Fruit fly (Drosophila melanogaster) whole organism, embryonic: ENCODE data around the gene CG17028.

Experiments used
- Blimp-1 ChIP-seq: fragments of 200-800 bp; sonication (Bioruptor generic); optimal IDR thresholded peaks from 3 replicates; lab custom pipeline; 2018; ENCODE audit warnings: missing biosample characterization, missing genetic modification characterization, mild to moderate bottlenecking, moderate library complexity, missing genetic modification reagents
- CG1024 ChIP-seq: fragments of 200-800 bp; sonication (Bioruptor generic); IDR thresholded peaks from 2 replicates; pipeline ENCODE4 v1.3.6; 2022; ENCODE audit warnings: missing biosample characterization, missing genetic modification characterization
- CG10267 ChIP-seq: fragments of 200-800 bp; sonication (Bioruptor generic); optimal IDR thresholded peaks from 2 replicates; lab custom pipeline; 2018; ENCODE audit warnings: missing biosample characterization, mild to moderate bottlenecking, missing genetic modification characterization, moderate library complexity
- CG10431 ChIP-seq: fragments of 200-800 bp; sonication (Bioruptor generic); optimal IDR thresholded peaks from 3 replicates; lab custom pipeline; 2018; ENCODE audit warnings: missing biosample characterization, mild to moderate bottlenecking, missing genetic modification characterization
- CG10959 ChIP-seq: fragments of 200-800 bp; sonication (Bioruptor generic); IDR thresholded peaks from 2 replicates; pipeline ENCODE4 v1.3.6; 2022; ENCODE audit warnings: missing biosample characterization, missing genetic modification characterization
- CG10979 ChIP-seq: fragments of 200-800 bp; sonication (Bioruptor generic); optimal IDR thresholded peaks from 2 replicates; lab custom pipeline; 2018; ENCODE audit warnings: missing biosample characterization, mild to moderate bottlenecking, missing genetic modification characterization, moderate library complexity
- CG12659 ChIP-seq: fragments of 200-800 bp; sonication (Bioruptor generic); optimal IDR thresholded peaks from 3 replicates; lab custom pipeline; 2017; ENCODE audit warnings: mild to moderate bottlenecking, missing biosample characterization, missing genetic modification reagents, missing genetic modification characterization
- CG12942 ChIP-seq: fragments of 200-800 bp; sonication (Bioruptor generic); optimal IDR thresholded peaks from 3 replicates; lab custom pipeline; 2016; ENCODE audit warnings: missing biosample characterization, missing genetic modification characterization
- CG1602 ChIP-seq: fragments of 200-800 bp; sonication (Bioruptor generic); optimal IDR thresholded peaks from 3 replicates; lab custom pipeline; 2016; ENCODE audit warnings: missing biosample characterization, missing genetic modification characterization
- CG17361 ChIP-seq: fragments of 200-800 bp; sonication (Bioruptor generic); IDR thresholded peaks from 3 replicates; pipeline ENCODE4 v1.3.6; 2022; ENCODE audit warnings: missing biosample characterization, missing genetic modification characterization
- CG17802 ChIP-seq: fragments of 200-800 bp; sonication (Bioruptor generic); optimal IDR thresholded peaks from 2 replicates; lab custom pipeline; 2018; ENCODE audit warnings: missing biosample characterization, mild to moderate bottlenecking, missing genetic modification characterization, moderate library complexity
- CG1832 ChIP-seq: fragments of 200-800 bp; sonication (Bioruptor generic); optimal IDR thresholded peaks from 2 replicates; lab custom pipeline; 2017; ENCODE audit warnings: missing biosample characterization, mild to moderate bottlenecking, missing genetic modification characterization, inconsistent platforms
- CG30403 ChIP-seq: fragments of 200-800 bp; sonication (Bioruptor generic); optimal IDR thresholded peaks from 3 replicates; lab custom pipeline; 2016; ENCODE audit warnings: missing biosample characterization, missing genetic modification characterization
- CG3726 ChIP-seq: fragments of 200-800 bp; sonication (Bioruptor generic); IDR thresholded peaks from 3 replicates; pipeline ENCODE4, ENCODE4 v1.3.6; 2022; ENCODE audit warnings: missing biosample characterization, missing genetic modification characterization
- CG4707 ChIP-seq: fragments of 200-800 bp; sonication (Bioruptor generic); optimal IDR thresholded peaks from 2 replicates; lab custom pipeline; 2018; ENCODE audit warnings: missing biosample characterization, mild to moderate bottlenecking, missing genetic modification characterization, moderate library complexity
- CG8924 ChIP-seq: fragments of 200-800 bp; optimal IDR thresholded peaks from 3 replicates; lab custom pipeline; 2019; ENCODE audit warnings: missing biosample characterization, mild to moderate bottlenecking, missing genetic modification characterization, moderate library complexity
- CG8944 ChIP-seq: fragments of 200-800 bp; sonication (Bioruptor generic); optimal IDR thresholded peaks from 3 replicates; lab custom pipeline; 2016; ENCODE audit warnings: missing biosample characterization, missing genetic modification characterization
- CG9797 ChIP-seq: fragments of 200-800 bp; sonication (Bioruptor generic); optimal IDR thresholded peaks from 3 replicates; lab custom pipeline; 2018; ENCODE audit warnings: missing biosample characterization, mild to moderate bottlenecking, missing genetic modification characterization
- Chrac-16 ChIP-seq: fragments of 200-800 bp; sonication (Bioruptor generic); optimal IDR thresholded peaks from 3 replicates; lab custom pipeline; 2016; ENCODE audit warnings: missing biosample characterization, missing genetic modification characterization
- Dip2 ChIP-seq: fragments of 200-800 bp; sonication (Bioruptor generic); IDR thresholded peaks from 2 replicates; pipeline ENCODE4 v1.3.6; 2022; ENCODE audit warnings: missing biosample characterization, missing genetic modification characterization
- E2f2 ChIP-seq: fragments of 200-800 bp; sonication (Bioruptor generic); IDR thresholded peaks from 2 replicates; pipeline ENCODE4 v1.3.6; 2022; ENCODE audit warnings: missing biosample characterization, missing genetic modification characterization
- Fer2 ChIP-seq: fragments of 200-800 bp; sonication (Bioruptor generic); optimal IDR thresholded peaks from 2 replicates; lab custom pipeline; 2018; ENCODE audit warnings: missing biosample characterization, mild to moderate bottlenecking, missing genetic modification characterization, moderate library complexity
- HmgZ ChIP-seq: fragments of 200-800 bp; sonication (Bioruptor generic); optimal IDR thresholded peaks from 2 replicates; lab custom pipeline; 2018; ENCODE audit warnings: missing biosample characterization, mild to moderate bottlenecking, missing genetic modification characterization
- Lpt ChIP-seq: fragments of >200 bp; optimal IDR thresholded peaks from 2 replicates; lab custom pipeline; 2018; ENCODE audit warnings: missing biosample characterization, missing genetic modification characterization
- MBD-R2 ChIP-seq: fragments of 200-800 bp; sonication (Bioruptor generic); IDR thresholded peaks from 2 replicates; pipeline ENCODE4 v1.3.6; 2022; ENCODE audit warnings: missing biosample characterization, missing genetic modification characterization
- Mad ChIP-seq: fragments of 200-800 bp; sonication (Bioruptor generic); optimal IDR thresholded peaks from 2 replicates; lab custom pipeline; 2016; ENCODE audit warnings: missing biosample characterization, missing genetic modification characterization
- Poxn ChIP-seq: fragments of 200-800 bp; sonication (Bioruptor generic); IDR thresholded peaks from 2 replicates; pipeline ENCODE4 v1.3.6; 2022; ENCODE audit warnings: missing biosample characterization, missing genetic modification characterization
- Ssrp ChIP-seq: fragments of 200-800 bp; sonication (Bioruptor generic); optimal IDR thresholded peaks from 2 replicates; lab custom pipeline; 2018; ENCODE audit warnings: missing biosample characterization, mild to moderate bottlenecking, missing genetic modification characterization, moderate library complexity
- Stat92E ChIP-seq, 3 experiments: fragments of >200 bp in 2 of 3; fragments of 200-800 bp in 1 of 3; sonication (Bioruptor generic) in 1 of 3; optimal IDR thresholded peaks; 2 replicates each; lab custom pipeline; 2017 to 2019; ENCODE audit warnings: missing biosample characterization in 3 of 3, missing genetic modification characterization in 3 of 3, mild to moderate bottlenecking in 1 of 3, moderate library complexity in 1 of 3
- ab ChIP-seq: fragments of 200-800 bp; sonication (Bioruptor generic); optimal IDR thresholded peaks from 2 replicates; lab custom pipeline; 2016; ENCODE audit warnings: missing biosample characterization, missing genetic modification characterization
- bbx ChIP-seq: fragments of 200-800 bp; sonication (Bioruptor generic); IDR thresholded peaks from 2 replicates; pipeline ENCODE4 v1.3.6; 2022; ENCODE audit warnings: missing biosample characterization, missing genetic modification characterization; ENCODE audit not compliant: partially characterized antibody
- chinmo ChIP-seq: fragments of 200-800 bp; sonication (Bioruptor generic); IDR thresholded peaks from 4 replicates; pipeline ENCODE4 v1.3.6; 2022; ENCODE audit warnings: missing biosample characterization, missing genetic modification characterization; ENCODE audit not compliant: partially characterized antibody
- danr ChIP-seq: fragments of 200-800 bp; sonication (Bioruptor generic); IDR thresholded peaks from 2 replicates; pipeline ENCODE4 v1.3.6; 2022; ENCODE audit warnings: missing biosample characterization, missing genetic modification characterization
- dmrt11E ChIP-seq: fragments of 200-800 bp; sonication (Bioruptor generic); optimal IDR thresholded peaks from 3 replicates; lab custom pipeline; 2018; ENCODE audit warnings: missing biosample characterization, mild to moderate bottlenecking, missing genetic modification characterization, moderate library complexity
- esg ChIP-seq: fragments of 200-800 bp; sonication (Bioruptor generic); conservative IDR thresholded peaks from 2 replicates; pipeline ENCODE4 v1.3.6; 2022; ENCODE audit warnings: missing biosample characterization, missing genetic modification characterization
- fd96Cb ChIP-seq: fragments of 200-800 bp; sonication (Bioruptor generic); optimal IDR thresholded peaks from 2 replicates; lab custom pipeline; 2018; ENCODE audit warnings: missing biosample characterization, mild to moderate bottlenecking, missing genetic modification characterization, moderate library complexity
- gce ChIP-seq: fragments of 200-800 bp; sonication (Bioruptor generic); IDR thresholded peaks from 3 replicates; pipeline ENCODE4 v1.3.6; 2022; ENCODE audit warnings: missing biosample characterization, missing genetic modification characterization
- gem ChIP-seq: fragments of 200-800 bp; sonication (Bioruptor generic); optimal IDR thresholded peaks from 2 replicates; lab custom pipeline; 2019; ENCODE audit warnings: missing biosample characterization, mild to moderate bottlenecking, missing genetic modification characterization, moderate library complexity
- grn ChIP-seq: fragments of 200-800 bp; sonication (Bioruptor generic); optimal IDR thresholded peaks from 3 replicates; lab custom pipeline; 2017; ENCODE audit warnings: missing biosample characterization, missing genetic modification characterization
- gsb ChIP-seq: fragments of 200-800 bp; sonication (Bioruptor generic); IDR thresholded peaks from 2 replicates; pipeline ENCODE4 v1.3.6; 2022; ENCODE audit warnings: missing biosample characterization, missing genetic modification characterization
- nmo ChIP-seq: fragments of 200-800 bp; sonication (Bioruptor generic); optimal IDR thresholded peaks from 2 replicates; lab custom pipeline; 2018; ENCODE audit warnings: missing biosample characterization, mild to moderate bottlenecking, missing genetic modification characterization, moderate library complexity
- oc ChIP-seq: fragments of 200-800 bp; sonication (Bioruptor generic); optimal IDR thresholded peaks from 2 replicates; lab custom pipeline; 2018; ENCODE audit warnings: missing biosample characterization, mild to moderate bottlenecking, missing genetic modification characterization, moderate library complexity
- pan ChIP-seq, 4 experiments: fragments of >200 bp in 3 of 4; fragments of 200-800 bp in 1 of 4; sonication (Bioruptor generic) in 1 of 4; optimal IDR thresholded peaks in 3 of 4; IDR thresholded peaks in 1 of 4; 2 replicates each; pipeline versions ENCODE4 v1.3.6 to Lab custom; 2017 to 2022; ENCODE audit warnings: missing biosample characterization in 2 of 4, missing genetic modification characterization in 2 of 4, mixed read lengths in 1 of 4
- vvl ChIP-seq: fragments of 200-800 bp; sonication (Bioruptor generic); IDR thresholded peaks from 2 replicates; pipeline ENCODE4 v1.3.6; 2022; ENCODE audit warnings: missing biosample characterization, missing genetic modification characterization
- zen2 ChIP-seq: fragments of 200-800 bp; sonication (Bioruptor generic); IDR thresholded peaks from 3 replicates; pipeline ENCODE4 v1.3.6; 2022; ENCODE audit warnings: missing biosample characterization, missing genetic modification characterization; ENCODE audit not compliant: partially characterized antibody

Gene CG17028

dm6 chr3L:16014515-16014914, 36.2 kb downstream of the CG17028 start (continued):
- 0 out of 3 replicates have a peak, but pooled peaks have one; percentile 6 for TF ChIP-seq zen2 (GFP tag; lab: Robert Waterston, UW)
- peak; percentile 61 for TF ChIP-seq oc
- 0 out of 4 replicates have a peak, but pooled peaks have one; percentile 31 for TF ChIP-seq chinmo

- TF ChIP-seq CG10267 = peak; percentile 67
- no peak for TF ChIP-seq Chrac-16 (GFP tag; lab: Kevin White, UChicago)
- peak; percentile 48 for TF ChIP-seq Blimp-1
- TF ChIP-seq gsb = no peak
- peak; percentile 59 for TF ChIP-seq gem
- TF ChIP-seq Stat92E (GFP tag; optimal IDR thresholded peaks at IDR 0.05; lab: Kevin White, UChicago) = peak in 1 of 3 experiments; percentile 9
- no peak for TF ChIP-seq grn
- TF ChIP-seq CG8944 (GFP tag; lab: Kevin White, UChicago) = no peak
- TF ChIP-seq danr = no peak
- peak; percentile 28 for TF ChIP-seq CG8924 (tag; lab: Kevin White, UChicago)
- TF ChIP-seq CG17802 (tag; lab: Kevin White, UChicago) = no peak
- no peak for TF ChIP-seq CG4707
- TF ChIP-seq Lpt (GFP tag; lab: Kevin White, UChicago) = no peak
- TF ChIP-seq Poxn (GFP tag; lab: Robert Waterston, UW) = no peak
- no peak for TF ChIP-seq esg (GFP tag; lab: Robert Waterston, UW)
- TF ChIP-seq MBD-R2 (GFP tag; lab: Robert Waterston, UW) = no peak
- no peak for TF ChIP-seq gce (GFP tag; lab: Robert Waterston, UW)
- no peak for TF ChIP-seq CG10431 (GFP tag; lab: Kevin White, UChicago)
- no peak for TF ChIP-seq CG30403 (GFP tag; lab: Kevin White, UChicago)
- peak; percentile 36 for TF ChIP-seq fd96Cb (tag; lab: Kevin White, UChicago)
- no peak for TF ChIP-seq CG10959 (GFP tag; lab: Robert Waterston, UW)
- no peak for TF ChIP-seq CG9797 (GFP tag; lab: Kevin White, UChicago)
- no peak for TF ChIP-seq CG12659 (GFP tag; lab: Kevin White, UChicago)
- TF ChIP-seq bbx (GFP tag; lab: Robert Waterston, UW) = no peak
- TF ChIP-seq nmo (GFP tag; lab: Kevin White, UChicago) = peak; percentile 56
- TF ChIP-seq ab (GFP tag; lab: Kevin White, UChicago) = no peak
- no peak for TF ChIP-seq CG12942 (GFP tag; lab: Kevin White, UChicago)
- TF ChIP-seq CG1024 = 0 out of 2 replicates have a peak, but pooled peaks have one; percentile 2
- TF ChIP-seq Ssrp (tag; lab: Kevin White, UChicago) = peak; percentile 21
- TF ChIP-seq CG3726 (GFP tag; lab: Robert Waterston, UW) = no peak
- no peak for TF ChIP-seq Fer2
- no peak for TF ChIP-seq Dip2
- TF ChIP-seq HmgZ (tag; lab: Kevin White, UChicago) = no peak
- no peak for TF ChIP-seq E2f2 (GFP tag; lab: Robert Waterston, UW)
- TF ChIP-seq CG17361 = peak; percentile 81
- peak; percentile 80 for TF ChIP-seq CG10979 (tag; lab: Kevin White, UChicago)
- no peak for TF ChIP-seq CG1602
- TF ChIP-seq pan (optimal IDR thresholded peaks at IDR 0.05; lab: Kevin White, UChicago) = peak in 1 of 2 experiments; percentile 21
- peak in 1 of 2 experiments; percentile 36 for TF ChIP-seq pan (GFP tag; optimal IDR thresholded peaks at IDR 0.05 in 1 of 2, IDR thresholded peaks at IDR 0.05 in 1 of 2)
- TF ChIP-seq dmrt11E = peak; percentile 75
- peak; percentile 6 for TF ChIP-seq CG1832 (GFP tag; lab: Kevin White, UChicago)
- no peak for TF ChIP-seq Mad (GFP tag; lab: Kevin White, UChicago)
- 0 out of 2 replicates have a peak, but pooled peaks have one; percentile 19 for TF ChIP-seq vvl (GFP tag; lab: Robert Waterston, UW)
Observed at dm6 chr3L:16015765-16016760, 37.7 kb downstream of the CG17028 start.
